Fruit fly (Drosophila melanogaster) S2 (cell line): Measurements from ENCODE around the gene Tsc1.

Experiments used
- CG8478 ChIP-seq: fragments of >200 bp; optimal IDR thresholded peaks from 2 replicates; lab custom pipeline; 2018
- CTCF ChIP-seq, 2 experiments: fragments of >200 bp; optimal IDR thresholded peaks; 2 replicates each; lab custom pipeline; 2018

DNA sequence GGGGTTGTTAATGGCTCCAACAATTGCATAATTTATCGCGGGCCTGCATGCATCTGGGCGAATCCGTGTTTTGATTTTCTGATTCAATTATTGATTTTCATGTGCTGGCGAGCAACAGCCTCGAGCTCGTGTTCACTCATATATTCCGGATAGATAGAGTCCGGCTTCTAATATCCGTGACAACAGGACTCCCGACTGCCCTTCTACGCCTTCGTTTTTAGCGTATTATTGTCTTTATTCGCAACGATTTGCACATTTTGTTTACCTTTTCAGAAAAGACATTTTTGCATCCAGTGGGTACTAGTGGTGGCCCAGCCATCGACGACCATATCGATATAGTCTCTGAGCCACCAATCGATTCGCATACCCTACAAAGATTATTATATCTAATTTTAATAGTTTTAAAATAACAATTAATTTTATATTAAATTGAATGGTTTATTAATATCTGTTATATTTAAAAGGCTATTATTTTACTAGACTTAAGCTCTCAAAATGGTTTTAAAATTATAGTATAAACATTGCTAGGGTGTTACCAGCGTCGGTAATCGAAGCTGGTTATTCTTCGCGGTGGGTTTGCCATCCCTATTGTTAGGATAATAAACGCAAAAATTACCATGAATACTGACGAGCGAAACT is 31.2 kb downstream of the Tsc1 start, which contains the start of the genes Myo95E and TBC1d7:
- TF ChIP-seq CG8478 (lab: Kevin White, UChicago) (no peak), CTCF (optimal IDR thresholded peaks at IDR 0.05; lab: Kevin White, UChicago) (no peak)
